Fruit fly (Drosophila melanogaster): ENCODE measurements around the gene CG15258.

The CG15258 gene

DNA sequence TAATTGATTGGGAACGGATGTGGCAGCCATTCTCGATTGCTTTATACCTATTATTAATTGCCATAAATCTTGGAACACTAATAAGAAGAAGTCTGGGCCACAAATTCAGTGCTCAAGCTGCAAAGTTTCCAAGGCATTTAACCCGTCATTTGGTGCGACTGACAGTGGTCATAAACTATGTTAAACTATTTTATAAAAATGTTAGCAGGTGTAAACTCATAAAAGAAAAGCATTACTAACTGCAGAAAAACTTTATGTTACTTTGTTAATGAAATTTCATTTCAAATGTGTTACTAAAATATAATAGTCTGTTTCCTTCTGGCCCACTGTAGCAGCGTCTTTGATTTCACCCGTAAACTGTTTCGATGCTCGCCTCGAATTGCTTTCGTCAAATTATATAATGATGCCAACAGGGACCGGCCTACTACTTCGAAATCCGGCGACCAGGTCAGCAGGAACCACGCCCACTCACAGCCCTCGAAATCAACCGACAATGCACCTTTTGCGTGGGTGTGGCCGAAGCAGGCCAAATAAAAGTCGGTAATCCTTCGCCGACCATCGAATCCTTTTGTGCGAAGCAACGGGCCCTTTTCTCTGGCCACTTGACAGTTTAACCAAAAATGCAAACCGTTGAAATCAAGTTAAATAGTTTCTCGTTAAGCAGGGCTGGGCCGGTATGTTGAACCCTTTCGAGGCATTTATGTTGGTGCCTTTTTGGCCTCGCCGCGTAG lies 35.7 kb downstream of the CG15258 start:
- TF ChIP-seq Clk (GFP tag; optimal IDR thresholded peaks at IDR 0.05) (no peak), CG14711 (tag; optimal IDR thresholded peaks at IDR 0.05) (no peak), pad (GFP tag; optimal IDR thresholded peaks at IDR 0.05) (no peak), CG33017 (tag; optimal IDR thresholded peaks at IDR 0.05) (no peak)

DNA sequence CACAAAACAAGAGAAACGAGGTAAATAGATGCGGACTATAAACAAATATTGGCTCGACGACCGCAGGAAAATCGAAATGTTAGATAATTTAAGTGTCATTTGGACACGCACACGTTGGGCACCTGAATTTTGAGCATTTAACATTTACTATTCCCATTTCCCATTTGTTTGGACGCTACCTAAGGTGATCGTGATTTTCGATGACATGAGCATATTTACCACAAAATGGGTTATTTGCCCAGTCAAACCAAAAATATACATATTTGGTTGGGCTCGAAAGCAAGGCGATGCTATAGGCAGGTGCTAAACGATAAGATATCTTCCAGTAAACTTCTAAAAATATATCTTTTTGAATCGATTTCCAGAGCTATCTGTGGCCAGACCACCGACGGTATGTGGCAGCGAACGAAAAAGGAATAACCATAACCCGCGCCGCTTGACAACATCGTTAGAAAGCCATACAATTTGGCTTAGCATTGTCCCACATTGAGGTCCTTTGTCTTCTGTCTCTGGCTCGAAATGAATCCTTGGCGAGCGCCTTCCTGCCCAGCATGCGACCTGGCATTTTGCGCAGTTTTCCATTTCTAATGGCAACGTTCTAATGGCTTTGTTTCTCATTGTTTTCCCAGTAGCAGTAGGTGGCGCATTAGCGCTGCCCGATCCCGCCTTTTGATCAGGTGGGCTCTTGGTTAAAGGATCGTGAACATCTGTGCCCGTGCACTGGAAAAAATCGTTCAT lies 37.2 kb downstream of the CG15258 start:
- no peak for TF ChIP-seq Clk (GFP tag; optimal IDR thresholded peaks at IDR 0.05)
- TF ChIP-seq CG1620 (GFP tag; optimal IDR thresholded peaks at IDR 0.05), result no peak
- no peak for TF ChIP-seq CG11617 (GFP tag; optimal IDR thresholded peaks at IDR 0.05)
- no peak for TF ChIP-seq Mnt (GFP tag; optimal IDR thresholded peaks at IDR 0.05)
- no peak for TF ChIP-seq kay (GFP tag; ENCODE audit: borderline replicate concordance)
- TF ChIP-seq tj (GFP tag; optimal IDR thresholded peaks at IDR 0.05), result no peak
- no peak for TF ChIP-seq Crg-1 (GFP tag; optimal IDR thresholded peaks at IDR 0.05)
- TF ChIP-seq CG5204 (GFP tag; optimal IDR thresholded peaks at IDR 0.05), result no peak
- no peak for TF ChIP-seq CG7045 (GFP tag; optimal IDR thresholded peaks at IDR 0.05)

DNA sequence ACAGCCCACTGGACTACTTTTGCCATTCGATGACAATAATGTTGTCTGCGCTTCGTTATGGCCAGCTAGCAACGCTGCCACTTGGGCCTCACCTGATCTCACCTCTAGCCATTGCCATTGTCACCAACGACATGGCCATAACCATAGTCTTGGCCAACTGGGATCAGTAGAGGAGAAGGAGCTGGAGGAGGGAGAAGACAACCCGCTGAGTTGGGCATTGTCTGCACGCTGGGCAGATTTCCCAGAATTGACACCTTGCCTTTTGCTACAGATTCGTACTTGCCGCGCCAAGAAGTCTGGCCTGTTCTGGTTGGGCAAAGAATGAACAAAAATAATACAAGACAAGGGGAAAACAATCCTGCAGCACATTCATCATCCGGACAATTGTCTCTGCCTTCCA lies 38.2 kb downstream of the CG15258 start:
- TF ChIP-seq CG11617 (GFP tag; optimal IDR thresholded peaks at IDR 0.05) (no peak), CG1620 (GFP tag; optimal IDR thresholded peaks at IDR 0.05) (no peak), CG33017 (tag; optimal IDR thresholded peaks at IDR 0.05) (no peak), Crg-1 (GFP tag; optimal IDR thresholded peaks at IDR 0.05) (no peak), Mnt (GFP tag; optimal IDR thresholded peaks at IDR 0.05) (no peak), bab1 (GFP tag; optimal IDR thresholded peaks at IDR 0.05) (no peak), CG12768 (GFP tag; optimal IDR thresholded peaks at IDR 0.05) (no peak), ovo (GFP tag; optimal IDR thresholded peaks at IDR 0.05) (no peak), Hr96 (GFP tag; optimal IDR thresholded peaks at IDR 0.05) (no peak), toe (GFP tag; optimal IDR thresholded peaks at IDR 0.05) (no peak), tj (GFP tag; optimal IDR thresholded peaks at IDR 0.05) (no peak), CG7045 (GFP tag; optimal IDR thresholded peaks at IDR 0.05) (no peak), CG14711 (tag; optimal IDR thresholded peaks at IDR 0.05) (no peak), Clk (GFP tag; optimal IDR thresholded peaks at IDR 0.05) (no peak)

DNA sequence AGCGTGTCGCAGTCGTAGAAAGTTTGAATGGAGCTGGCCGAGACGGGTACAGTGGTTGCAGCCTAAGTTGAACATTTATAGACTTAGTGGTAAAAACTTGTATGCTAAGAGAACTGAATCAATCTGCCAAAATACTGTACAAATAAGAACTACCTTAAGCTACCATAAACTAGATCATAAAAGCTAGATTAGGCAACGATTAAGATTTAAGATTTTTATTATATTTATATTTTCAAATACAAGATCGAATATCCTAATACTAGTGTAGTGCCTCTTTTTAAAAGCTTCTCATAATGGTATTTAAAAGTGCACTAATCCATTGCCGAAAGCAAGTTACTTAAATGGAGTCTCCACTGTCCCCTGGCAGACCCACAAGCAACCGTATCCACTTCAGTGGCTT lies 40.0 kb downstream of the CG15258 start:
- no peak for TF ChIP-seq CG33017 (tag; optimal IDR thresholded peaks at IDR 0.05)
- no peak for TF ChIP-seq pad (GFP tag; optimal IDR thresholded peaks at IDR 0.05)
- TF ChIP-seq Clk (GFP tag; optimal IDR thresholded peaks at IDR 0.05), result no peak
- TF ChIP-seq CG12768 (GFP tag; optimal IDR thresholded peaks at IDR 0.05), result no peak
- TF ChIP-seq cnc (optimal IDR thresholded peaks at IDR 0.05), result no peak
- TF ChIP-seq ovo (GFP tag; optimal IDR thresholded peaks at IDR 0.05), result no peak
- no peak for TF ChIP-seq CG1620 (GFP tag; optimal IDR thresholded peaks at IDR 0.05)
- TF ChIP-seq toe (GFP tag; optimal IDR thresholded peaks at IDR 0.05), result no peak
- TF ChIP-seq kay (GFP tag; ENCODE audit: borderline replicate concordance), result no peak
- TF ChIP-seq tj (GFP tag; optimal IDR thresholded peaks at IDR 0.05), result no peak
- TF ChIP-seq bab1 (GFP tag; optimal IDR thresholded peaks at IDR 0.05), result no peak
- no peak for TF ChIP-seq Crg-1 (GFP tag; optimal IDR thresholded peaks at IDR 0.05)
- no peak for TF ChIP-seq CG5204 (GFP tag; optimal IDR thresholded peaks at IDR 0.05)
- no peak for TF ChIP-seq CG7045 (GFP tag; optimal IDR thresholded peaks at IDR 0.05)
- TF ChIP-seq Hr96 (GFP tag; optimal IDR thresholded peaks at IDR 0.05), result no peak
- TF ChIP-seq Mnt (GFP tag; optimal IDR thresholded peaks at IDR 0.05), result no peak
- TF ChIP-seq CG7101 (tag; optimal IDR thresholded peaks at IDR 0.05), result no peak

dm6 chr2L:15319874-15320273 lies 41.6 kb downstream of the CG15258 start:
- no peak for TF ChIP-seq CG1620 (GFP tag; optimal IDR thresholded peaks at IDR 0.05)
- TF ChIP-seq bab1 (GFP tag; optimal IDR thresholded peaks at IDR 0.05), result no peak
- no peak for TF ChIP-seq toe (GFP tag; optimal IDR thresholded peaks at IDR 0.05)
- no peak for TF ChIP-seq CG12768 (GFP tag; optimal IDR thresholded peaks at IDR 0.05)
- no peak for TF ChIP-seq Crg-1 (GFP tag; optimal IDR thresholded peaks at IDR 0.05)
- no peak for TF ChIP-seq pad (GFP tag; optimal IDR thresholded peaks at IDR 0.05)
- no peak for TF ChIP-seq tj (GFP tag; optimal IDR thresholded peaks at IDR 0.05)
- no peak for TF ChIP-seq CG7045 (GFP tag; optimal IDR thresholded peaks at IDR 0.05)
- TF ChIP-seq cic (GFP tag; optimal IDR thresholded peaks at IDR 0.05), result no peak
- no peak for TF ChIP-seq kay (GFP tag; ENCODE audit: borderline replicate concordance)
- TF ChIP-seq CG14711 (tag; optimal IDR thresholded peaks at IDR 0.05), result no peak
- no peak for TF ChIP-seq cnc (optimal IDR thresholded peaks at IDR 0.05)
- no peak for TF ChIP-seq Hr96 (GFP tag; optimal IDR thresholded peaks at IDR 0.05)
- TF ChIP-seq Clk (GFP tag; optimal IDR thresholded peaks at IDR 0.05), result no peak
- TF ChIP-seq Mnt (GFP tag; optimal IDR thresholded peaks at IDR 0.05), result no peak
- no peak for TF ChIP-seq CG5204 (GFP tag; optimal IDR thresholded peaks at IDR 0.05)
- no peak for TF ChIP-seq CG7101 (tag; optimal IDR thresholded peaks at IDR 0.05)
- no peak for TF ChIP-seq ovo (GFP tag; optimal IDR thresholded peaks at IDR 0.05)
- no peak for TF ChIP-seq CG33017 (tag; optimal IDR thresholded peaks at IDR 0.05)
- TF ChIP-seq CG11617 (GFP tag; optimal IDR thresholded peaks at IDR 0.05), result no peak

DNA sequence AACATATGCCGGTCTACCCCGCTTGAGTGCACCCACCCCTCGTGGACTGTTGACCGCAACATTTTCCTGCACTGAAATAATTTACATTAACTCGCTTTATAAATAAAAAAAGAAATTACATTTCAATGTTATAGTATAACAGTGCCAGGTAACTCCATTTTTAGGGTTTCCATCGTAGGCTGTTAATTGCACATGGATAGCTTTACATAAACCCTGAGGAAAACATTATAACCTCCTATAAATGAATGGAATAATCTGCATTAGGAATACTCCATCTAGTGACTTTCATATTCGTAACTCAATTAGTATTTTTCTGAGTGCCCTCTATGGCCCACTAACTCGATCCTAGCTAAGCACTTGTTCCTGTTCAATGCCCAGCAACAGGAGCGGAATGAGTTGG lies 42.2 kb downstream of the CG15258 start:
- TF ChIP-seq CG12768 (GFP tag; optimal IDR thresholded peaks at IDR 0.05), result no peak
- no peak for TF ChIP-seq cic (GFP tag; optimal IDR thresholded peaks at IDR 0.05)
